Worm (Caenorhabditis elegans): Measurements from ENCODE around the gene W09D10.5.

The W09D10.5 gene

DNA sequence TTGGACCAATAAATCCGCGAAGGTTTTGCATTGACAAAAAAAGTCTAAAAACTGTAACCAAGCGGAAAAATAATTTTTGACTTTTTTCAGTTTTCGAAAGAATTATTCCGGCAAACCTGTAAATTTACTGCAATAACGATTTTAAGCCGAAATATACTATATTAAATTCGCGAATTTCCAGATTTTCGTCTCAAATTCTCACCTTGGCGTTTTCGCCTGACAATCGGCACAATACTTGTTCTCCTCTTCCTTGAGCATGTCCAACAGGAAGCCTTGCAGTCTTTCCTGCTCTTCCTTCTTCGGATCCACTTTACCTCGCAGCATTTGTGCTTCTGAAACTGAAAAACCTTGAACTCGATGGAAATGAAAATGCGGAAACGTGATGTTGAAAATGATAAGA lies 28.1 kb upstream of the W09D10.5 start, which contains the start of gene smap-1:
TSS of gene smap-1 (minus strand) at position 338 of the 400 bp plus-strand sequence.
- TF ChIP-seq C17E4.6 (GFP tag; IDR thresholded peaks at IDR 0.05), result no peak
- no peak for TF ChIP-seq B0035.1 (tag; optimal IDR thresholded peaks at IDR 0.05)
- no peak for TF ChIP-seq Y53F4B.3 (GFP tag; IDR thresholded peaks at IDR 0.05)
- no peak for TF ChIP-seq mes-4 (tag; optimal IDR thresholded peaks at IDR 0.05)
- no peak for TF ChIP-seq pbrm-1 (GFP tag; IDR thresholded peaks at IDR 0.05)
- no peak for TF ChIP-seq ekl-4 (GFP tag; IDR thresholded peaks at IDR 0.05)
- no peak for TF ChIP-seq F57C9.4 (tag; optimal IDR thresholded peaks at IDR 0.05)
- TF ChIP-seq sptf-2 (GFP tag; optimal IDR thresholded peaks at IDR 0.05), result no peak
- no peak for TF ChIP-seq nhr-27 (tag; optimal IDR thresholded peaks at IDR 0.05)
- no peak for TF ChIP-seq T07F8.4 (tag; optimal IDR thresholded peaks at IDR 0.05)
- TF ChIP-seq snpc-1.3 (tag; optimal IDR thresholded peaks at IDR 0.05; ENCODE audit: insufficient read depth), result no peak
- no peak for TF ChIP-seq F10E7.11 (tag; optimal IDR thresholded peaks at IDR 0.05)
- no peak for TF ChIP-seq pha-4 (tag; optimal IDR thresholded peaks at IDR 0.05)
- TF ChIP-seq ama-1 (optimal IDR thresholded peaks at IDR 0.05), result no peak
- no peak for TF ChIP-seq ama-1 (GFP tag; optimal IDR thresholded peaks at IDR 0.05)
- TF ChIP-seq unc-62 (GFP tag; optimal IDR thresholded peaks at IDR 0.05), result no peak
- TF ChIP-seq ceh-79 (tag; optimal IDR thresholded peaks at IDR 0.05), result no peak
- no peak for TF ChIP-seq lin-40 (tag; optimal IDR thresholded peaks at IDR 0.05)
- no peak for TF ChIP-seq ztf-25 (GFP tag; IDR thresholded peaks at IDR 0.05)
- TF ChIP-seq ztf-26 (tag; optimal IDR thresholded peaks at IDR 0.05), result no peak
- TF ChIP-seq madf-8 (GFP tag; conservative IDR thresholded peaks at IDR 0.05), result no peak

DNA sequence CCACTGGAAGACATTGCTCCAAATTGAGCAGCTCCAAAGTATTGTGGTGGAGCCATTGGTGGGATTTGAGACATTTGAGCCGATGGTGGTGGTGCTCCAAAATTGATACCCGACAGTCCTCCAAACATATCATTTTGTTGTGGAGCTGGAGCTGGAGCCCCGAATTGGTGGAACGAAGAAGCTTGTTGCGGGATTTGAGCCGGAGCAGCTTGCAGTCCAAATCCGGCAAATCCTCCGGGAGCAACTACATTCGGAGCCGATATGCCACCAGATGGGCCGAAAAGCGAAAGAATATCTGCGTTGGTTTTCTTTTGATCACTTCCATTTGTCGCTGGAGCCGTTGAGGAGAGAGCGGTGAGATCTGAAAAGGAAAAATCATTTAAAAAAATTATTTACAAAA lies 26.7 kb upstream of the W09D10.5 start:
- TF ChIP-seq T26A5.8 (tag; optimal IDR thresholded peaks at IDR 0.05) (no peak), chd-7 (tag; optimal IDR thresholded peaks at IDR 0.05) (peak; percentile 4), zfh-2 (GFP tag; conservative IDR thresholded peaks at IDR 0.05) (peak; percentile 30; the same call in 1 of the 2 replicates), madf-8 (GFP tag; conservative IDR thresholded peaks at IDR 0.05) (no peak), mxl-1 (tag; optimal IDR thresholded peaks at IDR 0.05) (no peak), lin-26 (GFP tag; IDR thresholded peaks at IDR 0.05) (peak; percentile 54; the same call in 1 of the 2 replicates), Y67H2A.10 (GFP tag; conservative IDR thresholded peaks at IDR 0.05) (no peak), lag-1 (GFP tag; IDR thresholded peaks at IDR 0.05) (no peak)

DNA sequence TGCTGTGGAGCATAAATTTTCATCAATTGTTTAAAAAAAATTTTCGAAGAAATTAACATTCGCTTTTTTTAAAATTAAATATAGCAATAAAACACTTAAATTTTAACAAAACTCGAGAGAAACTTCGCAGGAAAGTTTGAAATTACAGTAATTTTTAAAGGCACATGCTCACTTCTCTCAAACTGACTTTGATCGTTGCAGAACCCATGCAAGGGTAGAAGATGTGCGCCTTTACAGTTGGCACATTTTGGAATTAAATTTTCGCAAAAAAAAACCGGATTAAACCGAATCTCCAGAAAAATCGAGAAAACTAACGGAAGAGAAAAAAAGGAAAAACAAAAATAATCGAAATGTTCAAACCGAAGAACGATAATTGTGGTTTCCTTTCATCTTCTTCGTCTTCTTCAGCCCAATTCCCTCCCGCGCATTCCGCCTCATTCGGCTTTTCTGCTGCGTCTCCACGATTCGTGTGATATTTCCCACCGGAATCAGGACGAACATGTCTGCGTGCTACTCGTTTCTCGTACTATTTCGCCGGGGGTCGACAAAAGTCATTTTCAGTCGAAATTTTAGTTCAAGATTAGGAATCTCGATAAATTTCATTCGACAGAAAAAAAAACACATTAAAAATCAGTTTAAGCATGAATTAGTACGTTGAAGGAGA lies 25.1 kb upstream of the W09D10.5 start:
- no peak for TF ChIP-seq ztf-18 (tag; optimal IDR thresholded peaks at IDR 0.05)
- TF ChIP-seq Y67H2A.10 (GFP tag; conservative IDR thresholded peaks at IDR 0.05), result no peak
- no peak for TF ChIP-seq mes-4 (tag; optimal IDR thresholded peaks at IDR 0.05)
- no peak for TF ChIP-seq C17E4.6 (GFP tag; IDR thresholded peaks at IDR 0.05)
- no peak for TF ChIP-seq akir-1 (GFP tag; optimal IDR thresholded peaks at IDR 0.05)
- 0 out of 2 replicates have a peak, but pooled peaks have one; percentile 28 for TF ChIP-seq lir-1 (GFP tag; conservative IDR thresholded peaks at IDR 0.05)
- no peak for TF ChIP-seq sptf-2 (GFP tag; optimal IDR thresholded peaks at IDR 0.05)
- TF ChIP-seq aptf-2 (GFP tag; conservative IDR thresholded peaks at IDR 0.05), result 0 out of 2 replicates have a peak, but pooled peaks have one; percentile 6
- no peak for TF ChIP-seq rcor-1 (GFP tag; IDR thresholded peaks at IDR 0.05)
- TF ChIP-seq F39B2.1 (GFP tag; IDR thresholded peaks at IDR 0.05), result no peak
- no peak for TF ChIP-seq F23B12.7 (tag; optimal IDR thresholded peaks at IDR 0.05; ENCODE audit: insufficient read depth)
- TF ChIP-seq lin-54 (GFP tag; optimal IDR thresholded peaks at IDR 0.05), result no peak
- no peak for TF ChIP-seq tbp1 (GFP tag; optimal IDR thresholded peaks at IDR 0.05)
- peak; percentile 74 for TF ChIP-seq lsl-1 (GFP tag; optimal IDR thresholded peaks at IDR 0.05)
- no peak for TF ChIP-seq lin-40 (tag; optimal IDR thresholded peaks at IDR 0.05)
- peak; percentile 19; the same call in 1 of the 2 replicates for TF ChIP-seq madf-8 (GFP tag; conservative IDR thresholded peaks at IDR 0.05)
- TF ChIP-seq mel-28 (tag; optimal IDR thresholded peaks at IDR 0.05; ENCODE audit: borderline replicate concordance), result no peak
- no peak for TF ChIP-seq T07F8.4 (tag; optimal IDR thresholded peaks at IDR 0.05)
- TF ChIP-seq madf-6 (GFP tag; IDR thresholded peaks at IDR 0.05), result 0 out of 2 replicates have a peak, but pooled peaks have one; percentile 38
- no peak for TF ChIP-seq B0019.2 (GFP tag; conservative IDR thresholded peaks at IDR 0.05)
- TF ChIP-seq ama-1 (optimal IDR thresholded peaks at IDR 0.05), result no peak
- TF ChIP-seq ama-1 (GFP tag; optimal IDR thresholded peaks at IDR 0.05), result no peak
- no peak for TF ChIP-seq madf-10 (tag; optimal IDR thresholded peaks at IDR 0.05)
- peak; percentile 11 for TF ChIP-seq athp-1 (tag; optimal IDR thresholded peaks at IDR 0.05)
- TF ChIP-seq egl-44 (GFP tag; IDR thresholded peaks at IDR 0.05), result no peak
- TF ChIP-seq unc-130 (GFP tag; optimal IDR thresholded peaks at IDR 0.05), result no peak

Data from whole organism, young adult.